Fruit fly (Drosophila melanogaster) whole organism, adult: ENCODE results near the gene vas.

Experiments used
- CG11617 ChIP-seq: fragments of 200-800 bp; sonication (Bioruptor generic); optimal IDR thresholded peaks from 2 replicates; lab custom pipeline; 2017; ENCODE audit warnings: mild to moderate bottlenecking, missing biosample characterization, missing genetic modification reagents, missing genetic modification characterization
- CG12768 ChIP-seq: fragments of 200-800 bp; sonication (Bioruptor generic); optimal IDR thresholded peaks from 2 replicates; lab custom pipeline; 2017; ENCODE audit warnings: missing biosample characterization, missing genetic modification characterization, mild to moderate bottlenecking, moderate library complexity, missing genetic modification reagents
- CG14711 ChIP-seq: fragments of 200-800 bp; sonication (Bioruptor generic); optimal IDR thresholded peaks from 2 replicates; lab custom pipeline; 2018; ENCODE audit warnings: missing biosample characterization, mild to moderate bottlenecking, missing genetic modification characterization, moderate library complexity
- CG1620 ChIP-seq: fragments of 200-800 bp; sonication (Bioruptor generic); optimal IDR thresholded peaks from 2 replicates; lab custom pipeline; 2016; ENCODE audit warnings: missing biosample characterization, missing genetic modification characterization
- CG33017 ChIP-seq: fragments of 200-800 bp; sonication (Bioruptor generic); optimal IDR thresholded peaks from 2 replicates; lab custom pipeline; 2018; ENCODE audit warnings: missing biosample characterization, mild to moderate bottlenecking, missing genetic modification characterization, moderate library complexity
- CG5204 ChIP-seq: fragments of 200-800 bp; sonication (Bioruptor generic); optimal IDR thresholded peaks from 2 replicates; lab custom pipeline; 2016; ENCODE audit warnings: missing biosample characterization, missing genetic modification characterization
- CG7045 ChIP-seq: fragments of 200-800 bp; sonication (Bioruptor generic); optimal IDR thresholded peaks from 2 replicates; lab custom pipeline; 2017; ENCODE audit warnings: missing biosample characterization, mild to moderate bottlenecking, missing genetic modification characterization
- CG7101 ChIP-seq: fragments of 200-800 bp; sonication (Bioruptor generic); optimal IDR thresholded peaks from 2 replicates; lab custom pipeline; 2018; ENCODE audit warnings: missing biosample characterization, mild to moderate bottlenecking, missing genetic modification characterization, moderate library complexity
- Clk ChIP-seq: fragments of 200-800 bp; sonication (Bioruptor generic); optimal IDR thresholded peaks from 2 replicates; lab custom pipeline; 2017; ENCODE audit warnings: missing biosample characterization, missing genetic modification characterization
- Crg-1 ChIP-seq: fragments of 200-800 bp; sonication (Bioruptor generic); optimal IDR thresholded peaks from 2 replicates; lab custom pipeline; 2016; ENCODE audit warnings: missing biosample characterization, missing genetic modification characterization
- Hr96 ChIP-seq: fragments of 200-800 bp; sonication (Bioruptor generic); optimal IDR thresholded peaks from 2 replicates; lab custom pipeline; 2016; ENCODE audit warnings: missing biosample characterization, missing genetic modification characterization
- Mnt ChIP-seq: fragments of 200-800 bp; sonication (Bioruptor generic); optimal IDR thresholded peaks from 2 replicates; lab custom pipeline; 2016; ENCODE audit warnings: missing biosample characterization, mild to moderate bottlenecking, missing genetic modification characterization
- bab1 ChIP-seq: fragments of 200-800 bp; sonication (Bioruptor generic); optimal IDR thresholded peaks from 3 replicates; lab custom pipeline; 2019; ENCODE audit warnings: missing biosample characterization, mild to moderate bottlenecking, missing genetic modification characterization, moderate library complexity
- cic ChIP-seq: fragments of 200-800 bp; sonication (Bioruptor generic); optimal IDR thresholded peaks from 2 replicates; lab custom pipeline; 2017; ENCODE audit warnings: missing biosample characterization, mild to moderate bottlenecking, missing genetic modification characterization, moderate library complexity
- cnc ChIP-seq, 2 experiments: fragments of >200 bp; optimal IDR thresholded peaks; 2 replicates each; lab custom pipeline; 2017
- kay ChIP-seq: fragments of 200-800 bp; sonication (Bioruptor generic); peaks from one replicate; lab custom pipeline; 2016; ENCODE audit warnings: missing biosample characterization, missing genetic modification characterization, borderline replicate concordance
- ovo ChIP-seq: fragments of 200-800 bp; sonication (Bioruptor generic); optimal IDR thresholded peaks from 2 replicates; lab custom pipeline; 2016; ENCODE audit warnings: missing biosample characterization, missing genetic modification characterization
- pad ChIP-seq: fragments of 200-800 bp; sonication (Bioruptor generic); optimal IDR thresholded peaks from 3 replicates; lab custom pipeline; 2017; ENCODE audit warnings: missing biosample characterization, missing genetic modification characterization, mild to moderate bottlenecking, moderate library complexity, missing genetic modification reagents
- tj ChIP-seq: fragments of 200-800 bp; sonication (Bioruptor generic); optimal IDR thresholded peaks from 3 replicates; lab custom pipeline; 2017; ENCODE audit warnings: missing biosample characterization, mild to moderate bottlenecking, missing genetic modification characterization, moderate library complexity
- toe ChIP-seq: fragments of 200-800 bp; sonication (Bioruptor generic); optimal IDR thresholded peaks from 2 replicates; lab custom pipeline; 2016; ENCODE audit warnings: missing biosample characterization, missing genetic modification characterization

vas gene

dm6 chr2L:15061368-15061767 is at the start of gene vas, which contains the start of gene solo:
TSS of gene vas (plus strand) at chr2L:15061656.
TSS of gene solo (plus strand) at chr2L:15061656.
- TF ChIP-seq kay (GFP tag; lab: Kevin White, UChicago) (peak; percentile 81), Hr96 (GFP tag; lab: Kevin White, UChicago) (no peak)

dm6 chr2L:15011779-15012178 is 49.7 kb upstream of the vas start:
- TF ChIP-seq bab1, result no peak

- TF ChIP-seq cic (GFP tag; lab: Kevin White, UChicago) (peak; percentile 13), kay (GFP tag; lab: Kevin White, UChicago) (no peak), CG12768 (GFP tag; lab: Kevin White, UChicago) (no peak), CG14711 (tag; lab: Kevin White, UChicago) (no peak), Hr96 (GFP tag; lab: Kevin White, UChicago) (peak; percentile 2), Crg-1 (GFP tag; lab: Kevin White, UChicago) (no peak), CG7101 (no peak), bab1 (no peak), pad (GFP tag; lab: Kevin White, UChicago) (no peak), tj (GFP tag; lab: Kevin White, UChicago) (no peak), Clk (GFP tag; lab: Kevin White, UChicago) (no peak), Mnt (GFP tag; lab: Kevin White, UChicago) (no peak), CG33017 (tag; lab: Kevin White, UChicago) (no peak), CG5204 (GFP tag; lab: Kevin White, UChicago) (no peak)
These were observed 47.9 kb upstream of the vas start for dm6 chr2L:15013523-15013922.

DNA sequence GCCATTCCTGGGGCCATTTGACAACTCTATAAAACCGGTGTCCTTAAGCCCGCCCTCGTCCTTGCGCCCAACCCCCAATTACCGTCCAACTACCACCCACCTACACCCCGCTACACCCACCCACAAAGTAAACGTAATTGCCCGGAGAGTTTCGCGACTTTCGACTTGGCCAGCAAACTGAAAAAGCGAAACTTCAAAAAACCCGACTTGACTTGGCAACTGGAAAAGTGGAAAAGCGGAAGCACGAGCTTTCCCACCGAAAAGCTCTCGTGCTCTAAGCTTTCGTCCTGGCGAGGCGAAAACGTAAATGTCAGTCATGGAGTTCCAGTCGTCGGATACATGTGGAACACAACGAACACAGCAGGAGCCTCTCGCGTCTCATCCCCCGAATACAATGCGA is 45.4 kb upstream of the vas start, which contains the start of gene GABA-B-R1:
TSS of gene GABA-B-R1 (plus strand) at position 301 of the 400 bp plus-strand sequence.
- TF ChIP-seq CG12768 (GFP tag; lab: Kevin White, UChicago), result no peak
- no peak for TF ChIP-seq CG1620 (GFP tag; lab: Kevin White, UChicago)
- TF ChIP-seq cic (GFP tag; lab: Kevin White, UChicago), result no peak
- TF ChIP-seq kay (GFP tag; lab: Kevin White, UChicago), result no peak
- TF ChIP-seq Clk (GFP tag; lab: Kevin White, UChicago), result no peak
- no peak for TF ChIP-seq CG33017 (tag; lab: Kevin White, UChicago)
- TF ChIP-seq CG11617 (GFP tag; lab: Kevin White, UChicago), result no peak
- no peak for TF ChIP-seq Mnt (GFP tag; lab: Kevin White, UChicago)
- TF ChIP-seq CG7101, result no peak
- TF ChIP-seq pad (GFP tag; lab: Kevin White, UChicago), result no peak
- TF ChIP-seq ovo (GFP tag; lab: Kevin White, UChicago), result no peak

DNA sequence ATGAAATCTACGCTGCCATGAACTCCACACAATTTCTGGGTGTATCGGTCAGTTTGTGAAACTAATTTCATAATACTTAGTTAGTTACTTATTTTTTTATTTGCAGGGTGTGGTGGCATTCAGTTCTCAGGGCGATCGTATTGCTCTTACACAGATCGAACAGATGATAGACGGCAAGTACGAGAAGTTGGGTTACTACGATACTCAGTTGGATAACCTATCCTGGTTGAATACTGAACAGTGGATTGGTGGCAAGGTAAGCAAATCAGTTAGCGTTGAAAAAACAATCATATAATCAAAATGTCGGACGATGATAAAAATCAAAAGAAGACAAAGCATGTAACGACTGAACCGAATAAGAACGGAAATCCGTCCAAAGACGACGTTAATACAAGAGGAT is 34.9 kb upstream of the vas start, which contains the start of gene CG33310:
TSS of gene CG33310 (plus strand) at position 301 of the 400 bp plus-strand sequence.
- no peak for TF ChIP-seq tj (GFP tag; lab: Kevin White, UChicago)
- TF ChIP-seq kay (GFP tag; lab: Kevin White, UChicago), result no peak
- no peak for TF ChIP-seq ovo (GFP tag; lab: Kevin White, UChicago)
- no peak for TF ChIP-seq CG7045 (GFP tag; lab: Kevin White, UChicago)
- no peak for TF ChIP-seq Hr96 (GFP tag; lab: Kevin White, UChicago)
- TF ChIP-seq cic (GFP tag; lab: Kevin White, UChicago), result no peak
- no peak for TF ChIP-seq Crg-1 (GFP tag; lab: Kevin White, UChicago)
- no peak for TF ChIP-seq CG33017 (tag; lab: Kevin White, UChicago)
- TF ChIP-seq CG5204 (GFP tag; lab: Kevin White, UChicago), result no peak
- no peak for TF ChIP-seq CG14711 (tag; lab: Kevin White, UChicago)
- no peak for TF ChIP-seq CG7101
- no peak for TF ChIP-seq Clk (GFP tag; lab: Kevin White, UChicago)
- TF ChIP-seq toe (GFP tag; lab: Kevin White, UChicago), result no peak
- TF ChIP-seq bab1, result no peak
- TF ChIP-seq CG1620 (GFP tag; lab: Kevin White, UChicago), result no peak
- TF ChIP-seq CG11617 (GFP tag; lab: Kevin White, UChicago), result no peak
- no peak for TF ChIP-seq Mnt (GFP tag; lab: Kevin White, UChicago)
- TF ChIP-seq pad (GFP tag; lab: Kevin White, UChicago), result no peak
- no peak for TF ChIP-seq CG12768 (GFP tag; lab: Kevin White, UChicago)
- TF ChIP-seq cnc (optimal IDR thresholded peaks at IDR 0.05; lab: Kevin White, UChicago), result no peak

- TF ChIP-seq CG14711 (tag; lab: Kevin White, UChicago) (no peak), kay (GFP tag; lab: Kevin White, UChicago) (peak; percentile 20)
These were observed 29.8 kb upstream of the vas start, which contains the start of gene CG31832 for dm6 chr2L:15031650-15032049. TSS of gene CG31832 (minus strand) at chr2L:15031750.

dm6 chr2L:15035366-15035765 is 26.1 kb upstream of the vas start, which contains the start of gene yellow-c:
TSS of gene yellow-c (plus strand) at chr2L:15035394.
- TF ChIP-seq cic (GFP tag; lab: Kevin White, UChicago) (no peak), cnc (optimal IDR thresholded peaks at IDR 0.05; lab: Kevin White, UChicago) (no peak), CG33017 (tag; lab: Kevin White, UChicago) (no peak), CG5204 (GFP tag; lab: Kevin White, UChicago) (no peak), Crg-1 (GFP tag; lab: Kevin White, UChicago) (no peak), CG1620 (GFP tag; lab: Kevin White, UChicago) (no peak), pad (GFP tag; lab: Kevin White, UChicago) (no peak), CG12768 (GFP tag; lab: Kevin White, UChicago) (no peak), Mnt (GFP tag; lab: Kevin White, UChicago) (no peak), toe (GFP tag; lab: Kevin White, UChicago) (no peak), Clk (GFP tag; lab: Kevin White, UChicago) (no peak), kay (GFP tag; lab: Kevin White, UChicago) (no peak), tj (GFP tag; lab: Kevin White, UChicago) (no peak), CG11617 (GFP tag; lab: Kevin White, UChicago) (no peak), ovo (GFP tag; lab: Kevin White, UChicago) (no peak), bab1 (no peak), CG7101 (no peak)
